Fruit fly (Drosophila melanogaster) whole organism: Measurements from ENCODE around the gene CG32801.

Experiments used
- CG8478 ChIP-seq: fragments of >200 bp; optimal IDR thresholded peaks from 2 replicates; lab custom pipeline; 2018; ENCODE audit warnings: inconsistent platforms
- Dll ChIP-seq: fragments of >200 bp; optimal IDR thresholded peaks from 2 replicates; lab custom pipeline; 2017
- EcR ChIP-seq, 2 experiments: fragments of >200 bp; optimal IDR thresholded peaks; 2 replicates each; lab custom pipeline; 2017; ENCODE audit warnings: missing biosample characterization in 2 of 2, missing genetic modification characterization in 2 of 2, missing genetic modification reagents in 2 of 2
- pan ChIP-seq: fragments of >200 bp; optimal IDR thresholded peaks from 2 replicates; lab custom pipeline; 2017
- psq ChIP-seq: fragments of >200 bp; optimal IDR thresholded peaks from 2 replicates; lab custom pipeline; 2017
- usp ChIP-seq: fragments of >200 bp; optimal IDR thresholded peaks from 2 replicates; lab custom pipeline; 2017; ENCODE audit warnings: missing biosample characterization, missing genetic modification characterization, mixed read lengths

DNA sequence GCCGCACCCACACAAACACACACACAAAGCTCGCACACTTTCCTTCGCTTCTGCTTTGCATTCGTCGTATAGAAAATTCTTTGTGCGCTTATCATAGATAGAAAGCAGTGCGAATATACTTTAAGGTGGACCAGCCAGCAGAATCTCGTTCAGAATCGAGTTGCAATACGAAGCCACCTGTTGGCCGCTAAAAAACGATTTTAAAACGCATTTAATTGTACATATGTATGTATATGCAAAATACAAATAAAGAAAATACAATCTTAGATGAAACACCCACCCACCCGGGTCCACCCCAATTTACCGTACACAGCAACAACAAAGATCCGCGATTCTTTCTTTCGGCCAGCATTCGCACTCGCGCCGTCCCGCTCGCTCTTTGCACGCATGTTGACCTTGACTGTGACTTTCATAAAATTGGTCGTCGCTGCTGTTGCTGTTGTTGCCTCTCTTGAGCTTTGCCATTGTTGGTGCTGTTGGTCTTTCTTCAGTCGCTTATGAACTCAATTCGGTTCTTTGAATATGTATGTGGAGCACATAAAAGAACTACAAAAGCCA is 45.6 kb upstream of the CG32801 start:
- TF ChIP-seq EcR (GFP tag; optimal IDR thresholded peaks at IDR 0.05; lab: Kevin White, UChicago), result no peak
- no peak for TF ChIP-seq Dll (lab: Kevin White, UChicago)
- TF ChIP-seq psq (lab: Kevin White, UChicago), result no peak
- TF ChIP-seq CG8478 (lab: Kevin White, UChicago), result no peak
- TF ChIP-seq usp, result no peak
- no peak for TF ChIP-seq pan (lab: Kevin White, UChicago)
